Worm (Caenorhabditis elegans) whole organism, L2 larva: ENCODE measurements around the gene cdk-12.

Experiments used
- C34F6.9 ChIP-seq: fragments of 150-350 bp; optimal IDR thresholded peaks from 2 replicates; lab custom pipeline; 2014; ENCODE audit warnings: missing biosample characterization, missing genetic modification characterization
- F13H6.1 ChIP-seq: sonication (generic microtip); optimal IDR thresholded peaks from 2 replicates; lab custom pipeline; 2016; ENCODE audit warnings: missing genetic modification characterization, missing compliant biosample characterization
- R02D3.7 ChIP-seq: fragments of 150-350 bp; optimal IDR thresholded peaks from 2 replicates; lab custom pipeline; 2014; ENCODE audit warnings: missing biosample characterization, missing genetic modification characterization
- ZK546.5 ChIP-seq: sonication (generic microtip); optimal IDR thresholded peaks from 2 replicates; lab custom pipeline; 2017; ENCODE audit warnings: missing biosample characterization, missing genetic modification characterization
- alr-1 ChIP-seq: fragments of 150-350 bp; optimal IDR thresholded peaks from 2 replicates; lab custom pipeline; 2014; ENCODE audit warnings: missing biosample characterization, missing genetic modification characterization
- ama-1 ChIP-seq: fragments of 150-350 bp; optimal IDR thresholded peaks from 2 replicates; lab custom pipeline; 2018; ENCODE audit warnings: inconsistent platforms
- ceh-82 ChIP-seq: fragments of 150-350 bp; optimal IDR thresholded peaks from 2 replicates; lab custom pipeline; 2014; ENCODE audit warnings: missing biosample characterization, missing genetic modification characterization
- crh-2 ChIP-seq: sonication (generic microtip); optimal IDR thresholded peaks from 2 replicates; lab custom pipeline; 2017; ENCODE audit warnings: missing biosample characterization, missing genetic modification characterization
- egl-27 ChIP-seq: sonication (generic microtip); optimal IDR thresholded peaks from 3 replicates; lab custom pipeline; 2017; ENCODE audit warnings: missing biosample characterization, missing genetic modification reagents, missing genetic modification characterization
- elt-1 ChIP-seq: fragments of 150-350 bp; optimal IDR thresholded peaks from 2 replicates; lab custom pipeline; 2014; ENCODE audit warnings: missing biosample characterization, missing genetic modification characterization
- elt-3 ChIP-seq: sonication (generic microtip); optimal IDR thresholded peaks from 2 replicates; lab custom pipeline; 2017; ENCODE audit warnings: missing biosample characterization, missing genetic modification characterization
- fos-1 ChIP-seq: fragments of 150-350 bp; optimal IDR thresholded peaks from 2 replicates; lab custom pipeline; 2014; ENCODE audit warnings: missing biosample characterization, missing genetic modification characterization
- gmeb-1 ChIP-seq: fragments of 150-350 bp; optimal IDR thresholded peaks from 2 replicates; lab custom pipeline; 2014; ENCODE audit warnings: missing biosample characterization, missing genetic modification characterization
- lin-13 ChIP-seq: fragments of 150-350 bp; optimal IDR thresholded peaks from 2 replicates; lab custom pipeline; 2014; ENCODE audit warnings: missing biosample characterization, missing genetic modification reagents, missing genetic modification characterization
- lin-39 ChIP-seq: fragments of 150-350 bp; optimal IDR thresholded peaks from 2 replicates; lab custom pipeline; 2014; ENCODE audit warnings: missing biosample characterization, missing genetic modification reagents, missing genetic modification characterization
- lsy-2 ChIP-seq, 2 experiments: fragments of 150-350 bp in 1 of 2; sonication (generic microtip) in 1 of 2; optimal IDR thresholded peaks; 2 replicates each; lab custom pipeline; 2014 to 2017; ENCODE audit warnings: missing biosample characterization in 2 of 2, missing genetic modification characterization in 2 of 2
- mab-5 ChIP-seq: fragments of 150-350 bp; optimal IDR thresholded peaks from 2 replicates; lab custom pipeline; 2014; ENCODE audit warnings: missing biosample characterization, missing genetic modification characterization
- mbf-1 ChIP-seq: sonication (generic microtip); optimal IDR thresholded peaks from 2 replicates; lab custom pipeline; 2017; ENCODE audit warnings: missing biosample characterization, missing genetic modification characterization
- mdl-1 ChIP-seq, 2 experiments: fragments of 150-350 bp in 1 of 2; sonication (generic microtip) in 1 of 2; optimal IDR thresholded peaks; 2 replicates each; lab custom pipeline; 2017; ENCODE audit warnings: missing biosample characterization in 2 of 2, missing genetic modification characterization in 2 of 2
- nhr-11 ChIP-seq: fragments of 150-350 bp; optimal IDR thresholded peaks from 2 replicates; lab custom pipeline; 2014; ENCODE audit warnings: missing biosample characterization, missing genetic modification characterization
- nhr-129 ChIP-seq: fragments of 150-350 bp; optimal IDR thresholded peaks from 2 replicates; lab custom pipeline; 2014; ENCODE audit warnings: missing biosample characterization, missing genetic modification characterization
- nhr-21 ChIP-seq: fragments of 150-350 bp; optimal IDR thresholded peaks from 2 replicates; lab custom pipeline; 2014; ENCODE audit warnings: missing biosample characterization, missing genetic modification characterization
- nhr-23 ChIP-seq: fragments of 150-350 bp; optimal IDR thresholded peaks from 2 replicates; lab custom pipeline; 2014; ENCODE audit warnings: missing biosample characterization, missing genetic modification reagents, missing genetic modification characterization
- nhr-25 ChIP-seq: fragments of 150-350 bp; sonication (generic microtip); optimal IDR thresholded peaks from 3 replicates; lab custom pipeline; 2014; ENCODE audit warnings: missing biosample characterization, missing genetic modification characterization
- nhr-6 ChIP-seq: fragments of 150-350 bp; optimal IDR thresholded peaks from 2 replicates; lab custom pipeline; 2014; ENCODE audit warnings: missing biosample characterization, missing genetic modification characterization
- sem-4 ChIP-seq: fragments of 150-350 bp; optimal IDR thresholded peaks from 2 replicates; lab custom pipeline; 2014; ENCODE audit warnings: missing biosample characterization, missing genetic modification reagents, missing genetic modification characterization
- skn-1 ChIP-seq: sonication (generic microtip); optimal IDR thresholded peaks from 2 replicates; lab custom pipeline; 2017; ENCODE audit warnings: missing biosample characterization, missing genetic modification characterization
- sma-3 ChIP-seq: sonication (generic microtip); optimal IDR thresholded peaks from 2 replicates; lab custom pipeline; 2016; ENCODE audit warnings: missing genetic modification reagents, missing genetic modification characterization, missing compliant biosample characterization
- sma-9 ChIP-seq, 2 experiments: fragments of 150-350 bp in 1 of 2; sonication (generic microtip) in 1 of 2; optimal IDR thresholded peaks; 2 replicates each; lab custom pipeline; 2014 to 2016; ENCODE audit warnings: missing genetic modification characterization in 2 of 2, mild to moderate bottlenecking in 1 of 2, missing biosample characterization in 1 of 2, missing compliant biosample characterization in 1 of 2, missing genetic modification reagents in 1 of 2, moderate library complexity in 1 of 2
- snpc-4 ChIP-seq: fragments of 150-350 bp; optimal IDR thresholded peaks from 2 replicates; lab custom pipeline; 2014; ENCODE audit warnings: missing biosample characterization, missing genetic modification characterization
- unc-55 ChIP-seq: fragments of 150-350 bp; sonication (generic microtip); optimal IDR thresholded peaks from 3 replicates; lab custom pipeline; 2014; ENCODE audit warnings: missing biosample characterization, missing genetic modification reagents, missing genetic modification characterization
- unc-62 ChIP-seq: fragments of 150-350 bp; optimal IDR thresholded peaks from 2 replicates; lab custom pipeline; 2014; ENCODE audit warnings: missing biosample characterization, missing genetic modification reagents, missing genetic modification characterization
- ztf-1 ChIP-seq: fragments of 200-800 bp; sonication (Bioruptor generic); conservative IDR thresholded peaks from 2 replicates; pipeline ENCODE4 v1.3.6; 2022; ENCODE audit warnings: missing genetic modification characterization, missing compliant biosample characterization
- ztf-11 ChIP-seq: sonication (generic microtip); optimal IDR thresholded peaks from 2 replicates; lab custom pipeline; 2017; ENCODE audit warnings: missing biosample characterization, missing genetic modification characterization
- ztf-4 ChIP-seq: fragments of 150-350 bp; optimal IDR thresholded peaks from 2 replicates; lab custom pipeline; 2014; ENCODE audit warnings: missing biosample characterization, missing genetic modification characterization

cdk-12 gene

ce11 chrIII:4309303-4309702, 23.5 kb upstream of the cdk-12 start:
- TF ChIP-seq nhr-129 (tag; lab: Kevin White, UChicago) (no peak), ZK546.5 (no peak), sma-3 (GFP tag; lab: Kevin White, UChicago) (no peak), C34F6.9 (tag; lab: Kevin White, UChicago) (no peak)

- TF ChIP-seq lsy-2 (tag; optimal IDR thresholded peaks at IDR 0.05; lab: Kevin White, UChicago) (peak; percentile 52 to 91), mdl-1 (tag; optimal IDR thresholded peaks at IDR 0.05; lab: Kevin White, UChicago) (peak in 1 of 2 experiments; percentile 41), nhr-129 (tag; lab: Kevin White, UChicago) (peak; percentile 85), lin-13 (GFP tag; lab: Kevin White, UChicago) (peak; percentile 73), nhr-11 (tag; lab: Kevin White, UChicago) (no peak), snpc-4 (tag; lab: Kevin White, UChicago) (peak; percentile 35), sma-9 (GFP tag; optimal IDR thresholded peaks at IDR 0.05; lab: Kevin White, UChicago) (no peak), sma-9 (tag; optimal IDR thresholded peaks at IDR 0.05; lab: Kevin White, UChicago) (no peak), skn-1 (peak; percentile 20), nhr-21 (tag; lab: Kevin White, UChicago) (peak; percentile 73), gmeb-1 (tag; lab: Kevin White, UChicago) (peak; percentile 79), nhr-23 (tag; lab: Kevin White, UChicago) (no peak), fos-1 (tag; lab: Kevin White, UChicago) (peak; percentile 73), ztf-11 (tag; lab: Kevin White, UChicago) (no peak), ceh-82 (no peak), R02D3.7 (tag; lab: Kevin White, UChicago) (no peak), elt-3 (tag; lab: Kevin White, UChicago) (no peak), lin-39 (tag; lab: Kevin White, UChicago) (no peak), C34F6.9 (tag; lab: Kevin White, UChicago) (peak; percentile 94), nhr-6 (tag; lab: Kevin White, UChicago) (peak; percentile 79), ztf-1 (GFP tag; lab: Robert Waterston, UW) (no peak), unc-62 (GFP tag; lab: Kevin White, UChicago) (no peak), ztf-4 (tag; lab: Kevin White, UChicago) (peak; percentile 11), crh-2 (tag; lab: Kevin White, UChicago) (peak; percentile 95), elt-1 (no peak), ama-1 (peak; percentile 58), nhr-25 (tag; lab: Kevin White, UChicago) (peak; percentile 76), mab-5 (tag; lab: Kevin White, UChicago) (peak; percentile 30), alr-1 (tag; lab: Kevin White, UChicago) (no peak), sem-4 (peak; percentile 47), mbf-1 (tag; lab: Kevin White, UChicago) (no peak), sma-3 (GFP tag; lab: Kevin White, UChicago) (peak; percentile 60), F13H6.1 (tag; lab: Kevin White, UChicago) (peak; percentile 61), unc-55 (GFP tag; lab: Kevin White, UChicago) (peak; percentile 92), egl-27 (tag; lab: Kevin White, UChicago) (no peak)
Observed at ce11 chrIII:4313061-4313962, 19.5 kb upstream of the cdk-12 start, which contains the start of the genes evl-14 and dcn-1. Gene evl-14, minus strand, starts transcription at chrIII:4313128. Gene dcn-1, plus strand, starts transcription at chrIII:4313912.

ce11 chrIII:4314502-4314901, 18.3 kb upstream of the cdk-12 start:
- TF ChIP-seq mdl-1 (tag; optimal IDR thresholded peaks at IDR 0.05; lab: Kevin White, UChicago) (no peak), fos-1 (tag; lab: Kevin White, UChicago) (peak; percentile 31)
